Worm (Caenorhabditis elegans) whole organism, L3 larva: Measurements from ENCODE around the gene cyp-43A1.

Source experiments
- egl-5 ChIP-seq: fragments of 150-350 bp; optimal IDR thresholded peaks from 2 replicates; lab custom pipeline; 2017; ENCODE audit warnings: missing biosample characterization, missing genetic modification reagents, missing genetic modification characterization, inconsistent platforms
- eor-1 ChIP-seq, 2 experiments: fragments of 150-350 bp; optimal IDR thresholded peaks; 2 replicates each; lab custom pipeline; 2014 to 2018; ENCODE audit warnings: missing biosample characterization in 2 of 2, missing genetic modification characterization in 2 of 2
- nhr-77 ChIP-seq: fragments of 150-350 bp; optimal IDR thresholded peaks from 2 replicates; lab custom pipeline; 2014; ENCODE audit warnings: missing biosample characterization, missing genetic modification characterization
- pha-4 ChIP-seq: fragments of 150-350 bp; optimal IDR thresholded peaks from 2 replicates; lab custom pipeline; 2014; ENCODE audit warnings: missing biosample characterization, missing genetic modification reagents, missing genetic modification characterization

DNA sequence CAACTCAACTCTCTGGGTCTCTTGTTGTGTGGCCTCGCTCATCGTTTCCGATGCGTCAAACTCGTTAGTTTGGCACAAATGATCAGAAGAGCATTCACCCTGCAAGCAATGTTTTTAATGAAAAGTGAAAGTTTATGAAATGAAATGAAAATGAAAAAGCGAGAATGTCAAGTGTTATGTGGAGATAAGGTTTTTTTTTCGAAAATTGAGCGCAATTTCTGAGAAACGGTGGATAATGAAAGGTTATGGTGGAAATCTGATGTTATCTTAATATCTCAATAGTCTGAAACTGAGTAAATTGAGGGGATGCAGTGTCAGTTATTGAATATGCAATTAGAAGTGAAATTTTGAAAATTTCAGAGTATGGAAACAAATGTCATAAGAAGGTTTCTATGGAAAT is 28.9 kb downstream of the cyp-43A1 start, which contains the start of gene gnrr-4:
- TF ChIP-seq pha-4 (tag; lab: Kevin White, UChicago): no peak
- TF ChIP-seq egl-5 (tag; lab: Kevin White, UChicago): no peak
- TF ChIP-seq eor-1 (tag; optimal IDR thresholded peaks at IDR 0.05; lab: Kevin White, UChicago): no peak
- TF ChIP-seq nhr-77: no peak
